Fruit fly (Drosophila melanogaster) whole organism: ENCODE results near the gene mRpL23.
A peak's percentile ranks its signal among the peaks of the same experiment; 100 is the strongest.

Experiments
- CG8478 ChIP-seq: fragments of >200 bp; optimal IDR thresholded peaks from 2 replicates; lab custom pipeline; 2018; ENCODE audit warnings: inconsistent platforms
- Dll ChIP-seq: fragments of >200 bp; optimal IDR thresholded peaks from 2 replicates; lab custom pipeline; 2017
- EcR ChIP-seq, 2 experiments: fragments of >200 bp; optimal IDR thresholded peaks; 2 replicates each; lab custom pipeline; 2017; ENCODE audit warnings: missing biosample characterization in 2 of 2, missing genetic modification characterization in 2 of 2, missing genetic modification reagents in 2 of 2
- pan ChIP-seq: fragments of >200 bp; optimal IDR thresholded peaks from 2 replicates; lab custom pipeline; 2017
- psq ChIP-seq: fragments of >200 bp; optimal IDR thresholded peaks from 2 replicates; lab custom pipeline; 2017
- usp ChIP-seq: fragments of >200 bp; optimal IDR thresholded peaks from 2 replicates; lab custom pipeline; 2017; ENCODE audit warnings: missing biosample characterization, missing genetic modification characterization, mixed read lengths

The mRpL23 gene

DNA sequence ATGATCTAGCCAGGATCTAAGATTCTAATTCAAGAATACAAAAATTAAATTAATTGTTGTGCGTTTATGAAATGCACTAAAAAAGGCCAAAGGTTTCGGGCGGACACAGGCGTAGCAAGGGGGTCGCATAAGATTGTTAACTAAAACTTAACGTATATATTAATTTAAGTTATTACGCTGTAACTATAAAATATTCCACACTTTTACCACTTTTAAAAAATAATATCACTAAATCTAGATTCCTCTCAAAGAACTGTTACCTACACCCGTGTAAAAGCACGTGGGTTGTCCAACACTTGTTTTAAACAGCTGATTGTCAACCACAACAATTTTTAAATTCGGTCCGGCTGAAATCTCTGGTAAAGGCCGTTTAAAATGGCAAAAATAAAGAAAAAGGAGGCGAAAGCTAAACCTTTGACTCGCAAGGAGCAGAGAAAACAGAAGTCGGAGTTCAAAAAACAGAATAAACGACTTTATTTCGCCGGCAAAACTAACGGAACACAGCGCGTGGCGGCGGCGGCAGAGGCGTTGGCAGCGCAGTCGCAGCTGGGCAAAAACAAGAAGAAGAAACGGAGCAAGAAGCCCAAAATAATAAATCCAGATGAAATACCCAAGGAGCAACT lies at the start of gene mRpL23, which contains the start of gene CG9004:
mRpL23 (minus strand) TSS at position 284 of the 623 bp plus-strand sequence.
CG9004 (plus strand) TSS at position 308 of the 623 bp plus-strand sequence.
- TF ChIP-seq psq (no peak), pan (lab: Kevin White, UChicago) (no peak), Dll (no peak), EcR (GFP tag; optimal IDR thresholded peaks at IDR 0.05; lab: Kevin White, UChicago) (no peak), usp (GFP tag; lab: Kevin White, UChicago) (no peak), CG8478 (lab: Kevin White, UChicago) (no peak)

DNA sequence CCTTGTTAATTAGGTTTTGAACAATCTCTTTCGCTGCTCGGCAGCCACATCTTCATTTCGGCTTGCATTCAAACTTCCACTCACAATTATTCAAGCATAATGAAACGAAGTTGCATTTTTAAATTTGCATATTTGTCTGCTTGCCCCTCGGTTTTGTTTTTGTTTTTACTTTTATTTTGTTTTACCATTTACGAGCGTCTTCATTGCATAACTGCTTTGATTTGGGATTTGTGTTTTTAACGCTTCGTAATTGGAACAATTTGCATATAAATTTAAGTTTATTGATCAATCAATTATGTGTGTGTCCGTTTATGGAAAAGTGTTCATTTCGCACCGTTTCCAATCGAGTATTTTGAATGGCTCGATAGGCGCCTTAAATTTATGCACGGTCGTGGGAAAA lies 49.3 kb upstream of the mRpL23 start:
- TF ChIP-seq Dll = no peak

DNA sequence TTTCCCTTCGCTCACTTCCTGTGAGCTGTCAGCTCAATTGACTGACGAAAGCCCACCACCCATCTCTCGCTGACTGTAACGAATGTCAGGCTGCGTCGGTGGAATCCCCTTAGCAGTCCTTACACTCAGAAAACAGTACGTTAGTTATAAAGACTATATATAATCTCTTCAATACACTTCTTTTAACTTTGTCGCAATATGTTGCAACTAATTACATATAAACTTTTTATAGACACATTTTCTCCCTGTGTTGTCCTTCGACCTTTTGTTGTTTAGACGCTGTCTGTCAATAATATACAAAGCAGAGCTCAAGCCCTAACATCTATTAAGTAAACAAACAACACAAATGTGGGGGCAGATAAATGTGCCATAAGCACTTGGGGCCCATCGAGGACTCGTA lies 47.6 kb upstream of the mRpL23 start:
- no peak for TF ChIP-seq usp (GFP tag; lab: Kevin White, UChicago)
- TF ChIP-seq pan (lab: Kevin White, UChicago) = no peak
- TF ChIP-seq psq = no peak

DNA sequence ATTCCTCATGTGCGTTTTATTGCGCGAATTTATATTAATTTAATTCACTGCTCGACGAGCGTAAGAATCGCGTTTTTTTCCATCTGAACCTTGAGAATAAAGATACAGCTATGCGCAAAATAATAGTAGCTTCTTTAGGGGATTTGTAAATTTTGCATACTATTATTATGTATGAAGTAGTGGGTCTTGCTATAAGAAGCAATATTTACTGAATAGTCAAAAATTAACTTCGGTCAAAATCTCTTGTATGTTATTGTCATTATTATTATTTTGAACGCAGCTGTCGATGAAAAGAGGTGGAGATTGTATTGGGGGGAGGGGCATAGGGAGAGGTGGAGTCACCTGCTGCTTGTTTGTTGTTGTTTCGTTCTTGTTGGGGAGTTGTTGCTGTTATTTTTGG lies 45.3 kb upstream of the mRpL23 start:
- no peak for TF ChIP-seq Dll
- TF ChIP-seq usp (GFP tag; lab: Kevin White, UChicago) = no peak
- TF ChIP-seq CG8478 (lab: Kevin White, UChicago) = no peak
- TF ChIP-seq psq = no peak
- no peak for TF ChIP-seq pan (lab: Kevin White, UChicago)
- no peak for TF ChIP-seq EcR (GFP tag; optimal IDR thresholded peaks at IDR 0.05; lab: Kevin White, UChicago)

DNA sequence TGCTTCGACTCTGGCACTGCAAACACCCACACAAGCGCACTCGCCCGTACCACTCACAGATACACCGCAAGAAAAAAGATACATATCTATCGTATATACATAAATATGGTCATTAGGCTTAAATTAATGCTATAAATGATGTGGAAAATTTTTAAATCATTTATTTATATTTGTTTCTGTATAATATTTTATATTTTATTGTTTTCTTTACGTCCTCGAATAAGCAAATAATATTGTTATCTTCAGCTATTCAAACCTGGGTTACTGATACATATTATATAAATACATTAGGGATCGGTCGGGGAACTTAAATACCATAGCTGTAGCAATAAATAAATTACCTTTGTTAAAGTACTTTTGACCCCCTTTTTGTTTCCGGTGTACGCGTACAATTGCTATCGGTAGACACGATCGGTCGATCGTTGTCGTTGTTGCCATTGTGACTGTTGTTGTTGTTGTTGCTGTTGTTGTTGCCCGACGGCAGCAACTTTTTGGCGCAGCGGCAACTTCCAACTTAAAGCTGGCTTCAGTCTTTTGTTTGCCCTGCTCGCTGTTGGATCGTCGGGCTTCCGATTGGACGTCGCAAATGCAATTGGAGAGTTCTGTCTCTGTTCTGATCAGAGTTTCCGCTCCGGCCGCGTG lies 44.0 kb upstream of the mRpL23 start:
- no peak for TF ChIP-seq psq
- TF ChIP-seq usp (GFP tag; lab: Kevin White, UChicago) = no peak
- TF ChIP-seq CG8478 (lab: Kevin White, UChicago) = no peak
- TF ChIP-seq pan (lab: Kevin White, UChicago) = peak; percentile 31
- TF ChIP-seq EcR (GFP tag; optimal IDR thresholded peaks at IDR 0.05; lab: Kevin White, UChicago) = no peak
- TF ChIP-seq Dll = no peak

DNA sequence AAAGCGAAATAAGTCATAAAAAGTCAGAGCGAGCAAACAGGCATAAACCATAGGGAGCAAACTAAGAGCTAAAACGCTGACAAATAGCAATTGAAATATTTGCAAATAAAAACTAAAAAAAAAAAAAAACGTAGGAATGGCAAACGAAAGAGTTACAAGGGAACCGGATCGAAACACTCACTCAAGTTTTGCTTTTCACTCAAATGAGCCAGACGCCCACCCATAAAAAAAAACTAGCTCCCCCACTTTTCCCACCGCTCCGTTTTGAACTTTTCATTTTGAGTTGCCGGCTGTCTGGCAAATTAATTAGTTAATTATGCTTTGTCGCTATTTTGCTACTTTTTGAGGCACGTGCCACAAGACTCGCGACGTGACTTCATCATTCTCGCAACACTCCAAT lies 41.4 kb upstream of the mRpL23 start:
- TF ChIP-seq psq (no peak), pan (lab: Kevin White, UChicago) (no peak), usp (GFP tag; lab: Kevin White, UChicago) (no peak), EcR (GFP tag; optimal IDR thresholded peaks at IDR 0.05; lab: Kevin White, UChicago) (no peak), CG8478 (lab: Kevin White, UChicago) (no peak), Dll (no peak)

DNA sequence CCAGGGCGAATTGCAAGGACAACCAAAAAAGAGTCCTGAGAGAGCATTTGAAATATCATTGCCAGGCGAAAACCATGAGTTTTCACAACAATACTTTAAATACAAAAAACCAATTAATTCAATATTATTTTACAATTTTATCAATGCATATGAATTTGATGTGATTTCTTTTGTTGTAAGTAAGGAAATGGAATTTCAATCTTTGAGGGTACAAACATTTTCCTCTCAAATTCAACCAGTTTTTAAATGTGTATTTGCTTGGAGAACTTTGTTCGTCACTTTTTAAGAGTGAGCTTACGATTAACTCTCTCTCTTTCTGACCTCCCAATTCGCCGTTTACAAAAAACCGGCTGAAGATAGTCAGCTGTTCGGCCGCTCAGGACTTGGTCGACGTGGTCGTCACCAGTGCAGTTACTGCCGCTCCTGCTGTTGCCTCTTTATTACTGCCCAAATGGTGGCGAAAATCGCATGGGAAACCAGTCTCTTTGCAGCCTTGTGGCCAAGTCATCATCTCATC lies 38.1 kb upstream of the mRpL23 start:
- TF ChIP-seq EcR (GFP tag; optimal IDR thresholded peaks at IDR 0.05; lab: Kevin White, UChicago) = no peak
- no peak for TF ChIP-seq CG8478 (lab: Kevin White, UChicago)
- no peak for TF ChIP-seq psq
- no peak for TF ChIP-seq pan (lab: Kevin White, UChicago)
- TF ChIP-seq Dll = no peak
- no peak for TF ChIP-seq usp (GFP tag; lab: Kevin White, UChicago)

DNA sequence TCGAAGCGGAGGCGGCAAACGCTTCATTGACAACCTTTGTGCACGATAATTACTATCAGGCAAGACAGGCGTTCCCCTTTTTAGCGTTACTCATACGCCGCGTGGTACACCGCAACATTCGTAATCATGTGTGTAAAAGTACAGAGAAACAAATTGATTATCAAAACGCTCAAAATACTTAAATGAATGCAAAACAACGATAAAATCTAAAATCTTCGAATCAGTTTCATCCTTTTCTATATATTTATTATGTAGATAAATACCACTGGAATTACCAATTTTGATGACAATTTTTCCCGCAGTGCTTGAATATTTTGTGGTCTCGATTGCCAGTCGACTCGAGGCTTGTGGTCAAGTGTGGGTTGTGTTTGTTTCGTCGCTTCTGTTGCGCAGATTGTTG lies 37.4 kb upstream of the mRpL23 start:
- TF ChIP-seq usp (GFP tag; lab: Kevin White, UChicago) (no peak), pan (lab: Kevin White, UChicago) (no peak), psq (no peak), CG8478 (lab: Kevin White, UChicago) (no peak), Dll (no peak), EcR (GFP tag; optimal IDR thresholded peaks at IDR 0.05; lab: Kevin White, UChicago) (no peak)

DNA sequence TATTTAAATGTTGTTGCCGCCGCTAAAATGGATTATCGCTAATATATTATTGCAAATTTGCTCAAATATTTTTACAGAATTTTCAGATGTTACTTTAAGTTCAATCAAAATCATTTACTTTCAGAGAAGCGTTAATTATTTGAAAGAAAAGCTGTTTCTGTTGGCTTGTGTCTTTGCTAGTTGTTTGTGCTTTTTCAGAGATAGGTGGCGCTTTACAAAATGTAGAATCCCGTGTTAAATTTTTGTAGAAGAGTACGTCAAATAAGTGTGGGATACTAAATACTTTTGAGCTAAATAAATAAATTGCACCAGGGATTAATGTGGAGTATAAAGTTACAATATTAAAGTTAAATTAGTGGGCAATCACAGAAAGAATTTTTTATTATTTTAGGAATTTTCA lies 35.8 kb upstream of the mRpL23 start:
- TF ChIP-seq pan (lab: Kevin White, UChicago) (no peak), psq (no peak), EcR (GFP tag; optimal IDR thresholded peaks at IDR 0.05; lab: Kevin White, UChicago) (no peak)

DNA sequence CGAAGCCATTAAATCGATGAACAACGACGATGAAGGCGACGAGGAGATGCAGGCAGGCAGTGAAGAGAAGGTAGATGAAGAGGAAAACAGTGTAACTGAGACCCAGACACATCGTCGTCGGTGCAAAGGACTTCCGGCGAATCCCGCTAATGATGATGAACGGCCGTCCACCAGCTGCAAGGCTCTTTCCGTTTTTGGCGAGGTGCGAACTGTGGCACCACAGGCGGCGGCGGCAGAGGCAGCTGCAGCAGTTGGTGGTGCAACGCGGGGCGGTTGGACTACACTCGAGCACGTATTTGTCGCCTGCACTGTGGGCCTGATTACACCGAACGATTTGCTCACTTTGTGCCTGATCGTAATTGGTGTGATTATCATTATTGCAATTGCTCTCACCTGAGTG lies 34.4 kb upstream of the mRpL23 start:
- TF ChIP-seq Dll (no peak), CG8478 (lab: Kevin White, UChicago) (no peak), psq (no peak), usp (GFP tag; lab: Kevin White, UChicago) (no peak), EcR (GFP tag; optimal IDR thresholded peaks at IDR 0.05; lab: Kevin White, UChicago) (no peak), pan (lab: Kevin White, UChicago) (no peak)

DNA sequence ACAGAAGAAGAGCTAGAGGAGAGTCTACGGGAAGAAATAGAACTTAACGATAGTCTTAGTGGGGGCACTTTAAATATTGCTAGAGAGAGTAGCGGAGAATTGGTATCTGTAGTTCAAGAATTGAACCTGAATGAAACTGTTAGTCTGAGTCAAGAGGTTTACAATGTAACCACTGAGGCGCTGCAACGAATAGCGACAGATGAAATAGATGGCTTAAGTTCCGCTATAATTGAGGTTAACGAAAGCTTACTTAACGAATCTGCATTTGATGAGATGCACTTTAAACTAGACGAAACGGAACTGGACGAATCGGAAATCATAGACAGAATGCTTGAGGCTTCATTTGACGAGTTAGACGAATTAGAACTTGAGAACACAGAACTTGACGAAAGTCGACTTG lies 33.8 kb upstream of the mRpL23 start:
- no peak for TF ChIP-seq psq
- no peak for TF ChIP-seq pan (lab: Kevin White, UChicago)
- no peak for TF ChIP-seq EcR (GFP tag; optimal IDR thresholded peaks at IDR 0.05; lab: Kevin White, UChicago)
- no peak for TF ChIP-seq CG8478 (lab: Kevin White, UChicago)
- TF ChIP-seq usp (GFP tag; lab: Kevin White, UChicago) = no peak
- no peak for TF ChIP-seq Dll

DNA sequence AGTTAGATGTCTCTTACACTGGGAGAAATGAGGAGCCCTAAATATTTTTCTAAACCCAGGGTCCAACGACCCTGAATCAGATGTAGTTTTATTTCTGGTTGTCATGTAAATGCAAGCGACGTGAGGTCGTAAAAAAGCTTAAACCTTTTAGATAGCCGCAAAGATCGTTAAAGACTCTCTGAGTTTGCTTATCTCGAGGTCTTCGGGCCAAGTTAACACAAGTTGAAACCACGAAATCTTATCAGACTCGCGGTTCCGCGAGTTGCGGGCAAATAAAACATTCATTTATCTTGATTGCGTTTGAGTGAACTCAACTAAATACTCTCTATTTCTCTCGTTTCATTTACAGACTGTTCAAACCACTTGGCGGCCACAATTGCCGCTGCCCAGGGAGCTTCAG lies 28.7 kb upstream of the mRpL23 start:
- TF ChIP-seq Dll (no peak), EcR (GFP tag; optimal IDR thresholded peaks at IDR 0.05; lab: Kevin White, UChicago) (no peak), pan (lab: Kevin White, UChicago) (no peak), CG8478 (lab: Kevin White, UChicago) (no peak), usp (GFP tag; lab: Kevin White, UChicago) (no peak)
